Fruit fly (Drosophila melanogaster): ENCODE measurements around the gene CG2519.
A peak's percentile ranks its signal among the peaks of the same experiment; 100 is the strongest.

Gene CG2519

dm6 chr3R:5503789-5504387 is 43.7 kb downstream of the CG2519 start:
- TF ChIP-seq Blimp-1 (GFP tag; optimal IDR thresholded peaks at IDR 0.05): no peak
- TF ChIP-seq CG31627 (GFP tag; optimal IDR thresholded peaks at IDR 0.05): no peak
- TF ChIP-seq Ets21C (GFP tag; optimal IDR thresholded peaks at IDR 0.05): no peak
- peak; percentile 57 for TF ChIP-seq Eip78C (GFP tag)
- TF ChIP-seq lz (GFP tag; optimal IDR thresholded peaks at IDR 0.05): no peak
- TF ChIP-seq eg (GFP tag; IDR thresholded peaks at IDR 0.05): no peak
- TF ChIP-seq acj6 (GFP tag; optimal IDR thresholded peaks at IDR 0.05): no peak
- no peak for TF ChIP-seq salr (GFP tag; optimal IDR thresholded peaks at IDR 0.05)
- no peak for TF ChIP-seq Hr4 (GFP tag; optimal IDR thresholded peaks at IDR 0.05)
- TF ChIP-seq Sox14 (GFP tag; optimal IDR thresholded peaks at IDR 0.05): no peak
- TF ChIP-seq Ets96B (tag; optimal IDR thresholded peaks at IDR 0.05): no peak
- no peak for TF ChIP-seq pdm3 (GFP tag; optimal IDR thresholded peaks at IDR 0.05)
- TF ChIP-seq Sox15 (GFP tag; optimal IDR thresholded peaks at IDR 0.05): no peak
- TF ChIP-seq CG8319 (GFP tag; optimal IDR thresholded peaks at IDR 0.05): no peak
- no peak for TF ChIP-seq CG1621 (tag; optimal IDR thresholded peaks at IDR 0.05)
- no peak for TF ChIP-seq CG10631 (GFP tag; optimal IDR thresholded peaks at IDR 0.05)
- TF ChIP-seq CG34406 (GFP tag; optimal IDR thresholded peaks at IDR 0.05): no peak
- TF ChIP-seq CG10669 (GFP tag; optimal IDR thresholded peaks at IDR 0.05): no peak
- no peak for TF ChIP-seq Sox102F (GFP tag; optimal IDR thresholded peaks at IDR 0.05)
- TF ChIP-seq Lpt (GFP tag; optimal IDR thresholded peaks at IDR 0.05): no peak
- no peak for TF ChIP-seq CG15336 (GFP tag; IDR thresholded peaks at IDR 0.05)
- no peak for TF ChIP-seq topi (GFP tag; optimal IDR thresholded peaks at IDR 0.05)
- TF ChIP-seq Hr39 (GFP tag; optimal IDR thresholded peaks at IDR 0.05): no peak
- peak; percentile 21 for TF ChIP-seq fkh (GFP tag; optimal IDR thresholded peaks at IDR 0.05)
- no peak for TF ChIP-seq Eip75B (GFP tag; optimal IDR thresholded peaks at IDR 0.05)
- TF ChIP-seq CG8632 (GFP tag; optimal IDR thresholded peaks at IDR 0.05): no peak
- TF ChIP-seq CG6854 (GFP tag; optimal IDR thresholded peaks at IDR 0.05): peak; percentile 28

DNA sequence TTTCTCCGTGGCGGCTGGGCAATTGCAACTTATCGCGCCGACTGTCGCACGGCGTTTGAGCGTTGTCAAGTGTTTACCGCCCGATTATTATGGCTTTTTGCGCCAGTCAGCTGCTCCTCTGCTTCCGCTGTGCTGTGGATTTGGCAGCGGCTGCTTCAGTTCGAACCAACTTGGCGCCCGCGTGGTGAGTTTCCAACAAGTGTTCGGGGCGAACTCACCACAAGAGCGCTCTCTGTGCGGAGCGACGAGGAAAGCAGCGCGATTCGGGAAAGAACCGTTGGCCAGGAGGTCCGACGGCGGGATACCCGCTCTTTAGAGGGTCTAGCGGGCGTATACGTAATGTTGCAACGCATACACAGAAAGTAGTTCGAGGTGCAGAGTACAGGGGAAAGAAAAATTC is 44.9 kb downstream of the CG2519 start, which contains the start of gene NKCC:
TSS of gene NKCC (minus strand) at position 57 of the 400 bp plus-strand sequence.
- no peak for TF ChIP-seq acj6 (GFP tag; optimal IDR thresholded peaks at IDR 0.05)
- TF ChIP-seq Gug (GFP tag; IDR thresholded peaks at IDR 0.05): no peak

DNA sequence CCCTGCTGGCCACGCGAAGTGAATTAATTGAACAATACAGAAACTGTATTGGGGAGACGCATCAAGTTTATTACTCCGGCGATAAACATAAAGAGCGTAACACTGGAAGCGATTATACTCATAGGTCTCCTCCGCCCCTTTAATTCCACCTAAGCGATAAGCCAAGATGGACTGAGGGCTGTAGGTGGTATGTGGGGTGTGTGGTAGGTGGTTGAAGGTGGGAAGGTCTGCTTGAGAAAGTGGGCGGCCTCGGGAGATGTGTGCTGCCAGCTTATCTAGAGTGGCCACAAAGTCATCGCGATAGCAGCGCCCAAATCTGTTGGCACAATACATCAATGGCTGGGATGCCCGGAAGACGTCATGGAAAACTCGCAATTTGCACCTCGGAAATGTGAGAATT is 50.0 kb downstream of the CG2519 start:
- TF ChIP-seq vri (GFP tag; optimal IDR thresholded peaks at IDR 0.05) (peak; percentile 46), svp (GFP tag) (peak; percentile 99), fkh (GFP tag; optimal IDR thresholded peaks at IDR 0.05) (peak; percentile 1), CG8319 (GFP tag; optimal IDR thresholded peaks at IDR 0.05) (no peak), Gug (GFP tag; IDR thresholded peaks at IDR 0.05) (no peak), Lpt (GFP tag; optimal IDR thresholded peaks at IDR 0.05) (no peak)
